Worm (Caenorhabditis elegans) whole organism, L4/young adult: ENCODE measurements around the gene daz-1.

Experiments
- W03F9.2 ChIP-seq: fragments of 150-350 bp; optimal IDR thresholded peaks from 2 replicates; lab custom pipeline; 2014; ENCODE audit warnings: missing biosample characterization, missing genetic modification characterization
- dao-5 ChIP-seq: sonication (generic microtip); optimal IDR thresholded peaks from 2 replicates; lab custom pipeline; 2016; ENCODE audit warnings: missing genotype, missing genetic modification characterization, moderate library complexity, missing compliant biosample characterization

ce11 chrII:5459534-5459933 is 3.4 kb downstream of the daz-1 start:
- TF ChIP-seq W03F9.2 (tag; lab: Kevin White, UChicago) (no peak), dao-5 (tag; lab: Kevin White, UChicago) (no peak)
